Worm (Caenorhabditis elegans) whole organism, L3 larva: ENCODE data around the gene ZK262.9.

Experiments used
- ama-1 ChIP-seq: fragments of 150-350 bp; optimal IDR thresholded peaks from 2 replicates; lab custom pipeline; 2018
- ceh-28 ChIP-seq: fragments of 150-350 bp; optimal IDR thresholded peaks from 2 replicates; lab custom pipeline; 2014; ENCODE audit warnings: missing biosample characterization, missing genetic modification reagents, missing genetic modification characterization
- egl-27 ChIP-seq: sonication (generic microtip); optimal IDR thresholded peaks from 4 replicates; lab custom pipeline; 2017; ENCODE audit warnings: missing biosample characterization, missing genetic modification reagents, missing genetic modification characterization
- elt-2 ChIP-seq: sonication (generic microtip); optimal IDR thresholded peaks from 2 replicates; lab custom pipeline; 2016; ENCODE audit warnings: missing genetic modification reagents, mild to moderate bottlenecking, missing genetic modification characterization, missing compliant biosample characterization
- lin-15B ChIP-seq: fragments of 150-350 bp; optimal IDR thresholded peaks from 2 replicates; lab custom pipeline; 2014; ENCODE audit warnings: missing biosample characterization, missing genetic modification characterization
- lsy-12 ChIP-seq: sonication (generic microtip); optimal IDR thresholded peaks from 2 replicates; lab custom pipeline; 2016; ENCODE audit warnings: mild to moderate bottlenecking, missing genetic modification characterization, missing compliant biosample characterization
- nhr-12 ChIP-seq: fragments of 150-350 bp; optimal IDR thresholded peaks from 2 replicates; lab custom pipeline; 2014; ENCODE audit warnings: missing biosample characterization, missing genetic modification characterization
- nhr-76 ChIP-seq: fragments of 150-350 bp; sonication (generic microtip); optimal IDR thresholded peaks from 5 replicates; lab custom pipeline; 2014; ENCODE audit warnings: missing biosample characterization, missing genetic modification characterization
- skn-1 ChIP-seq: fragments of 150-350 bp; optimal IDR thresholded peaks from 2 replicates; lab custom pipeline; 2014; ENCODE audit warnings: missing biosample characterization, missing genetic modification characterization
- snpc-4 ChIP-seq: fragments of 150-350 bp; optimal IDR thresholded peaks from 2 replicates; lab custom pipeline; 2014; ENCODE audit warnings: missing biosample characterization, missing genetic modification characterization
- unc-39 ChIP-seq: sonication (generic microtip); optimal IDR thresholded peaks from 4 replicates; lab custom pipeline; 2017; ENCODE audit warnings: missing biosample characterization, missing genetic modification characterization

ce11 chrV:18430826-18431225 is 8.7 kb upstream of the ZK262.9 start:
- TF ChIP-seq unc-39 (tag; lab: Kevin White, UChicago) (no peak), lin-15B (no peak), nhr-76 (tag; lab: Kevin White, UChicago) (no peak), lsy-12 (tag; lab: Kevin White, UChicago) (no peak), egl-27 (no peak), nhr-12 (tag; lab: Kevin White, UChicago) (no peak), skn-1 (tag; lab: Kevin White, UChicago) (no peak), ama-1 (lab: Kevin White, UChicago) (no peak), ceh-28 (tag; lab: Kevin White, UChicago) (no peak), snpc-4 (tag; lab: Kevin White, UChicago) (no peak), elt-2 (tag; lab: Kevin White, UChicago) (no peak)
